Worm (Caenorhabditis elegans) whole organism, mixed stage, embryonic: ENCODE measurements around the gene C14C10.1.

ENCODE experiments used
- elt-1 ChIP-seq: sonication (generic microtip); optimal IDR thresholded peaks from 2 replicates; lab custom pipeline; 2017; ENCODE audit warnings: missing genetic modification characterization, mild to moderate bottlenecking, missing compliant biosample characterization, antibody characterized with exemption, moderate library complexity, borderline replicate concordance; ENCODE audit not compliant: insufficient read depth
- unc-62 ChIP-seq: fragments of 150-350 bp; optimal IDR thresholded peaks from 2 replicates; lab custom pipeline; 2014; ENCODE audit warnings: missing biosample characterization, missing genetic modification reagents, missing genetic modification characterization
- zip-8 ChIP-seq: fragments of 150-350 bp; optimal IDR thresholded peaks from 2 replicates; lab custom pipeline; 2014; ENCODE audit warnings: missing biosample characterization, missing genetic modification characterization

ce11 chrV:12608857-12609256 is 20.7 kb downstream of the C14C10.1 start, which contains the start of gene ZC116.5:
- no peak for TF ChIP-seq unc-62
- no peak for TF ChIP-seq zip-8
- TF ChIP-seq elt-1 (tag; lab: Kevin White, UChicago), result no peak
